Fruit fly (Drosophila melanogaster): Measurements from ENCODE around the gene Spt20.

Spt20 gene

DNA sequence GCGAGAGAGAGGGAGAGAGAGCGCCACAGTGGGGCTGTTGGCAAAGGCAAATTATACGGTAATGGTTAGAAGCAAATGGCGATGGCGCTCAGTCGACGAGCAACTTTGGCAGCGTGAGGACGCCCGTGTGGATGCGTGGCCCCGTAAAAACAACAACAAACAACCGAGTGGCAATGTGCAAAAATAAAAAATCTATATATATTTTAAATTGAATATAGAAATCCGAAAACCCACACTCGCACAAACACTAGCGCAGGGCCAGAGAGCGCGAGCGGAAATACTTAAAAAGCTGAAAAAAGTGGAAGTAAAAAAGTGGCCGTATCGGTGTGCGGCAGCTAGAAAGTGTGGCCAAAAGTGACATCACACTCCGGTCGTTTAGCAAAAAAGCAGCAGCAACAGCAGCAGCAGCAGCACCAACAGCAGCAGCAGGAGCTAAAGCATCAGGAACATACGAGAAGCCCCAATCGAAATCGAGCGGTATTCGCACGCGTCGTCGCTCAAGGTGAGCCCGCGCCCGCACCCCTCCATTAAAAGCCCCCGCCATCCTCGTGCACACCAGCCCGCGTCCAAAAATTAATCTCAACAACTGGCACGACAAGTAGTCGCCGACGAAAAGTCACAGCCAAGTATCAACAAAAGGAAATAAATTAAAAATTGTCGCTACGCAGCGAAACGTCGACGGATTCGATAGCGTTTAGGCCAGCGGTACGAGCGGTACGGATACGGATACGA, 24.9 kb upstream of the Spt20 start, which contains the start of gene stv:
Gene stv (plus strand): TSS at position 89 of the 732 bp plus-strand sequence.
- TF ChIP-seq CG17806 (tag; optimal IDR thresholded peaks at IDR 0.05): no peak
- peak; percentile 9; the same call in 1 of the 2 replicates for TF ChIP-seq Ets98B (GFP tag; IDR thresholded peaks at IDR 0.05)
- TF ChIP-seq fd96Ca (GFP tag; IDR thresholded peaks at IDR 0.05): peak; percentile 11; the same call in 1 of the 3 replicates

DNA sequence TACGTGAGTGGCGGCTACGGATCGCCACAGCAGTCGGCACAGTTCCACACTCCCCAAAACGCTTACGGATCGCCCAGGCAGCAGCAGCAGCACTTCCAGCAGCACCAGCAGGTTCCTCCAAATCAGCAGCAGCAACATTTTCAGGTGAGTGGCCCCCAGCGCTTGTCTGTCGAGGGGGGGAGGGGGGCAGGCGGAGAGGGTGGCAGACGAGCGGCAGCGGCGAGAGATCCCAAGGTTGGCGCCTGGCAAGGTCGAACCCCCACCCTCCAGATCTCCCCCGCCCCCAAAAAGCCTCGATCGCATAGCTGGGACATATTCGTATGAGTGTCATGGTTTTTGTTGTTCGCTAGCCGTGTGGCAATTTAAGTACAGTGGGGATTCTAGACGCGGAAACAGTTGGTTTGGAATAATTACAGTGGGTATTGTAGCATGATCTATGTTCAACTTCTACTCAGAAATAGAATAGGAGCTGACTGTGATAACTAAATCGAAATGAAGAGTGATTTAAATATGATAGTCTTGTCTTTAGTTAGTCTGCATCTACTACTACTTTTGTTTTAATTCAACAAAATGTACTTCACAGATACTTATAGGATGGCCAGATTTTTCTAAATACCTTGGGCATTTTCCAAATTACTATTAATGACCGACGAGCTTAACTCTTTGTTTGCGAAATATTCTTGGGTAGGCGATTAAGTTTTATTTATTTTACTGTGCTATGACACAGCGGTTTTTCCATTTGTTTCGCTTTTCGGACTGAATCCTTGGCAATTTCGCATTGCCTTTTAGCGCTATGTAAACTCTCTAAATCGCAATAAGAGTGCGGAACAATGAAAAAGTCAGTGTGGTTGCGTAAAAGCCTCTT, 23.9 kb upstream of the Spt20 start:
- TF ChIP-seq CG15710 (tag; optimal IDR thresholded peaks at IDR 0.05) (peak; percentile 26), Snoo (tag; optimal IDR thresholded peaks at IDR 0.05) (peak; percentile 25), D1 (tag; optimal IDR thresholded peaks at IDR 0.05) (no peak), rn (GFP tag; IDR thresholded peaks at IDR 0.05) (no peak), CG4496 (GFP tag; IDR thresholded peaks at IDR 0.05) (no peak), CG9948 (tag; optimal IDR thresholded peaks at IDR 0.05) (no peak), CG32121 (GFP tag; IDR thresholded peaks at IDR 0.05) (no peak), CG34367 (tag; optimal IDR thresholded peaks at IDR 0.05) (no peak), gl (tag; optimal IDR thresholded peaks at IDR 0.05) (no peak), CG10348 (GFP tag; IDR thresholded peaks at IDR 0.05) (no peak), Pif1A (GFP tag; optimal IDR thresholded peaks at IDR 0.05) (peak; percentile 5), EcR (GFP tag; optimal IDR thresholded peaks at IDR 0.05) (peak; percentile 88), fd96Ca (GFP tag; IDR thresholded peaks at IDR 0.05) (no peak), CG12605 (GFP tag; IDR thresholded peaks at IDR 0.05) (no peak), CG14655 (GFP tag; optimal IDR thresholded peaks at IDR 0.05) (peak; percentile 7), CG8301 (tag; optimal IDR thresholded peaks at IDR 0.05) (peak; percentile 13), CG8159 (tag; optimal IDR thresholded peaks at IDR 0.05) (peak; percentile 42), Ets98B (GFP tag; IDR thresholded peaks at IDR 0.05) (no peak), CG17806 (tag; optimal IDR thresholded peaks at IDR 0.05) (peak; percentile 1), Pif1B (GFP tag; optimal IDR thresholded peaks at IDR 0.05) (no peak), CG13204 (GFP tag; optimal IDR thresholded peaks at IDR 0.05) (peak; percentile 76)

DNA sequence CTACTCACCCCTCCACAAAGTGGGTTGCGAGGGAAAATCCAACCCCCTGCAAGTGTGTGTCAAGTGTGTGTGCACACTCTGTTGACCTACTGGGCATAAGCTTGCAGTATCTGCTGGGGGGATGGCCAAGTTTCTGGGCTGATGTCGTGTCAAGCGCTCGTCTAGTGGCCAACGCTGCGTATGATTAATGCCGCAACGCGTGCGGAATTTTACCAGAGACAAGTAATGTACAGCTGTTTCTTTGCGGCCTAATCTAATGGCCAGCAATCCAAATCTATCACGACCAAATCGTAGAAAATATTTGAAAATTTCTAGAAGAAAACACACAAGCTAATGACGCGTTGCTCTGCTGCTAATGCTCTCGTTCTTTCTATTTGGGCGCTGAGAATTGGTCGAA, 23.3 kb upstream of the Spt20 start:
- no peak for TF ChIP-seq CG15710 (tag; optimal IDR thresholded peaks at IDR 0.05)
- no peak for TF ChIP-seq CG34367 (tag; optimal IDR thresholded peaks at IDR 0.05)

- TF ChIP-seq CG17806 (tag; optimal IDR thresholded peaks at IDR 0.05): peak; percentile 35
- TF ChIP-seq CG15710 (tag; optimal IDR thresholded peaks at IDR 0.05): peak; percentile 37
- peak; percentile 46; the same call in 1 of the 2 replicates for TF ChIP-seq CG32121 (GFP tag; IDR thresholded peaks at IDR 0.05)
- TF ChIP-seq CG34367 (tag; optimal IDR thresholded peaks at IDR 0.05): no peak
- peak; percentile 6 for TF ChIP-seq gl (tag; optimal IDR thresholded peaks at IDR 0.05)
- peak; percentile 45 for TF ChIP-seq CG9948 (tag; optimal IDR thresholded peaks at IDR 0.05)
- peak; percentile 32 for TF ChIP-seq Snoo (tag; optimal IDR thresholded peaks at IDR 0.05)
- no peak for TF ChIP-seq rn (GFP tag; IDR thresholded peaks at IDR 0.05)
- peak; percentile 73 for TF ChIP-seq CG14655 (GFP tag; optimal IDR thresholded peaks at IDR 0.05)
- TF ChIP-seq CG13204 (GFP tag; optimal IDR thresholded peaks at IDR 0.05): no peak
- peak; percentile 39 for TF ChIP-seq Pif1B (GFP tag; optimal IDR thresholded peaks at IDR 0.05)
- TF ChIP-seq Pif1A (GFP tag; optimal IDR thresholded peaks at IDR 0.05): peak; percentile 65
- TF ChIP-seq CG8159 (tag; optimal IDR thresholded peaks at IDR 0.05): peak; percentile 44
- peak; percentile 62 for TF ChIP-seq CG8301 (tag; optimal IDR thresholded peaks at IDR 0.05)
- peak; percentile 23; the same call in 1 of the 3 replicates for TF ChIP-seq fd96Ca (GFP tag; IDR thresholded peaks at IDR 0.05)
- TF ChIP-seq EcR (GFP tag; optimal IDR thresholded peaks at IDR 0.05): no peak
- TF ChIP-seq CG4496 (GFP tag; IDR thresholded peaks at IDR 0.05): peak; percentile 46; the same call in 1 of the 3 replicates
- TF ChIP-seq CG10348 (GFP tag; IDR thresholded peaks at IDR 0.05): no peak
- TF ChIP-seq D1 (tag; optimal IDR thresholded peaks at IDR 0.05): no peak
- TF ChIP-seq CG12605 (GFP tag; IDR thresholded peaks at IDR 0.05): no peak
- TF ChIP-seq Ets98B (GFP tag; IDR thresholded peaks at IDR 0.05): no peak
Measured at dm6 chr3L:13479609-13480240, 22.8 kb upstream of the Spt20 start.

DNA sequence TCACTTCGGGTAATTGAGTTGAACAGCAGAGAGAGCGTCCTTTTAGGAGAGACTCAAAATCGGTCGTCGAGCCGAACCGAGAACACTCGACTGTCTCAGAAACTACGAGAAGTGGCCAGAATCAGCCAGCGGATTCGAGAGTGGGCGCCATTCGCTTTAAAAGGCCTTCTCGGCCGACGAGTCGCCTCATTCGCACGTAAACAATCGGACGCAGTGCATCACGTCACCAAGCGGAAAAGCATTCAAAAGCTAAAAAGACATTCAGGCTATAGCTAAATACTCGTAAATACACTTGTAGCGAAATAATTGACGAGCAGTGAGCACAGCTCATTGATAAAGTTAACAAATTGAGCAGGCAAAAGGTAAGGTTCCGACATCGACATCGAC, 22.3 kb upstream of the Spt20 start:
- TF ChIP-seq Snoo (tag; optimal IDR thresholded peaks at IDR 0.05): no peak
- no peak for TF ChIP-seq Ets98B (GFP tag; IDR thresholded peaks at IDR 0.05)
- TF ChIP-seq D1 (tag; optimal IDR thresholded peaks at IDR 0.05): no peak
- no peak for TF ChIP-seq CG12605 (GFP tag; IDR thresholded peaks at IDR 0.05)
- no peak for TF ChIP-seq CG13204 (GFP tag; optimal IDR thresholded peaks at IDR 0.05)
- no peak for TF ChIP-seq rn (GFP tag; IDR thresholded peaks at IDR 0.05)
- TF ChIP-seq CG17806 (tag; optimal IDR thresholded peaks at IDR 0.05): no peak
- TF ChIP-seq CG15710 (tag; optimal IDR thresholded peaks at IDR 0.05): no peak
- TF ChIP-seq CG4496 (GFP tag; IDR thresholded peaks at IDR 0.05): no peak
- TF ChIP-seq CG9948 (tag; optimal IDR thresholded peaks at IDR 0.05): no peak
- no peak for TF ChIP-seq Pif1A (GFP tag; optimal IDR thresholded peaks at IDR 0.05)
- no peak for TF ChIP-seq gl (tag; optimal IDR thresholded peaks at IDR 0.05)
- no peak for TF ChIP-seq CG32121 (GFP tag; IDR thresholded peaks at IDR 0.05)
- no peak for TF ChIP-seq CG10348 (GFP tag; IDR thresholded peaks at IDR 0.05)
- TF ChIP-seq CG14655 (GFP tag; optimal IDR thresholded peaks at IDR 0.05): no peak
- TF ChIP-seq CG8159 (tag; optimal IDR thresholded peaks at IDR 0.05): no peak
- TF ChIP-seq CG8301 (tag; optimal IDR thresholded peaks at IDR 0.05): no peak
- no peak for TF ChIP-seq fd96Ca (GFP tag; IDR thresholded peaks at IDR 0.05)
- no peak for TF ChIP-seq Pif1B (GFP tag; optimal IDR thresholded peaks at IDR 0.05)
- no peak for TF ChIP-seq EcR (GFP tag; optimal IDR thresholded peaks at IDR 0.05)
